Fruit fly (Drosophila melanogaster) whole organism, pupa: Measurements from ENCODE around the gene AttD.

Experiments
- CG10348 ChIP-seq: fragments of 200-800 bp; sonication (Bioruptor generic); IDR thresholded peaks from 2 replicates; pipeline ENCODE4 v1.3.6; 2022; ENCODE audit warnings: missing biosample characterization, missing genetic modification characterization
- CG12605 ChIP-seq: fragments of 200-800 bp; sonication (Bioruptor generic); IDR thresholded peaks from 2 replicates; pipeline ENCODE4 v1.3.6; 2022; ENCODE audit warnings: missing biosample characterization, missing genetic modification characterization
- CG13204 ChIP-seq: fragments of 200-800 bp; sonication (Bioruptor generic); optimal IDR thresholded peaks from 2 replicates; lab custom pipeline; 2018; ENCODE audit warnings: missing biosample characterization, mild to moderate bottlenecking, missing genetic modification characterization, moderate library complexity
- CG14655 ChIP-seq: fragments of 200-800 bp; sonication (Bioruptor generic); optimal IDR thresholded peaks from 3 replicates; lab custom pipeline; 2017; ENCODE audit warnings: mild to moderate bottlenecking, missing biosample characterization, missing genetic modification reagents, missing genetic modification characterization
- CG15710 ChIP-seq: fragments of 200-800 bp; sonication (Bioruptor generic); optimal IDR thresholded peaks from 2 replicates; lab custom pipeline; 2018; ENCODE audit warnings: missing biosample characterization, mild to moderate bottlenecking, missing genetic modification characterization, moderate library complexity
- CG17806 ChIP-seq: fragments of 200-800 bp; sonication (Bioruptor generic); optimal IDR thresholded peaks from 2 replicates; lab custom pipeline; 2018; ENCODE audit warnings: missing biosample characterization, mild to moderate bottlenecking, missing genetic modification characterization, moderate library complexity
- CG32121 ChIP-seq: fragments of 200-800 bp; sonication (Bioruptor generic); IDR thresholded peaks from 2 replicates; pipeline ENCODE4 v1.3.6; 2022; ENCODE audit warnings: missing biosample characterization, missing genetic modification characterization
- CG34367 ChIP-seq: fragments of 200-800 bp; sonication (Bioruptor generic); optimal IDR thresholded peaks from 2 replicates; lab custom pipeline; 2018; ENCODE audit warnings: missing biosample characterization, mild to moderate bottlenecking, missing genetic modification characterization
- CG4496 ChIP-seq: fragments of 200-800 bp; sonication (Bioruptor generic); IDR thresholded peaks from 3 replicates; pipeline ENCODE4 v1.3.6; 2022; ENCODE audit warnings: missing biosample characterization, missing genetic modification characterization
- CG8159 ChIP-seq: fragments of 200-800 bp; sonication (Bioruptor generic); optimal IDR thresholded peaks from 3 replicates; lab custom pipeline; 2018; ENCODE audit warnings: missing biosample characterization, mild to moderate bottlenecking, missing genetic modification characterization, moderate library complexity
- CG8301 ChIP-seq: fragments of 200-800 bp; sonication (Bioruptor generic); optimal IDR thresholded peaks from 2 replicates; lab custom pipeline; 2018; ENCODE audit warnings: missing biosample characterization, mild to moderate bottlenecking, missing genetic modification characterization
- CG9948 ChIP-seq: fragments of 200-800 bp; sonication (Bioruptor generic); optimal IDR thresholded peaks from 2 replicates; lab custom pipeline; 2018; ENCODE audit warnings: missing biosample characterization, mild to moderate bottlenecking, missing genetic modification characterization, moderate library complexity
- D1 ChIP-seq: fragments of 200-800 bp; sonication (Bioruptor generic); optimal IDR thresholded peaks from 2 replicates; lab custom pipeline; 2018; ENCODE audit warnings: missing biosample characterization, mild to moderate bottlenecking, missing genetic modification characterization, moderate library complexity
- EcR ChIP-seq: fragments of 200-800 bp; sonication (Bioruptor generic); optimal IDR thresholded peaks from 3 replicates; lab custom pipeline; 2019; ENCODE audit warnings: missing biosample characterization, missing genetic modification characterization, mild to moderate bottlenecking, moderate library complexity, missing genetic modification reagents
- Ets98B ChIP-seq: fragments of 200-800 bp; sonication (Bioruptor generic); IDR thresholded peaks from 2 replicates; pipeline ENCODE4 v1.3.6; 2022; ENCODE audit warnings: missing biosample characterization, missing genetic modification characterization
- Pif1A ChIP-seq: fragments of 200-800 bp; sonication (Bioruptor generic); optimal IDR thresholded peaks from 3 replicates; lab custom pipeline; 2016; ENCODE audit warnings: missing biosample characterization, missing genetic modification characterization
- Pif1B ChIP-seq: fragments of 200-800 bp; sonication (Bioruptor generic); optimal IDR thresholded peaks from 3 replicates; lab custom pipeline; 2016; ENCODE audit warnings: missing biosample characterization, missing genetic modification characterization
- Snoo ChIP-seq: fragments of 200-800 bp; sonication (Bioruptor generic); optimal IDR thresholded peaks from 3 replicates; lab custom pipeline; 2017; ENCODE audit warnings: missing biosample characterization, mild to moderate bottlenecking, missing genetic modification characterization, inconsistent platforms
- fd96Ca ChIP-seq: fragments of 200-800 bp; sonication (Bioruptor generic); IDR thresholded peaks from 3 replicates; pipeline ENCODE4 v1.3.6; 2022; ENCODE audit warnings: missing biosample characterization, missing genetic modification characterization
- gl ChIP-seq: fragments of 200-800 bp; sonication (Bioruptor generic); optimal IDR thresholded peaks from 2 replicates; lab custom pipeline; 2018; ENCODE audit warnings: missing biosample characterization, mild to moderate bottlenecking, missing genetic modification characterization
- rn ChIP-seq: fragments of 200-800 bp; sonication (Bioruptor generic); IDR thresholded peaks from 2 replicates; pipeline ENCODE4 v1.3.6; 2022; ENCODE audit warnings: missing biosample characterization, missing genetic modification characterization

AttD gene

DNA sequence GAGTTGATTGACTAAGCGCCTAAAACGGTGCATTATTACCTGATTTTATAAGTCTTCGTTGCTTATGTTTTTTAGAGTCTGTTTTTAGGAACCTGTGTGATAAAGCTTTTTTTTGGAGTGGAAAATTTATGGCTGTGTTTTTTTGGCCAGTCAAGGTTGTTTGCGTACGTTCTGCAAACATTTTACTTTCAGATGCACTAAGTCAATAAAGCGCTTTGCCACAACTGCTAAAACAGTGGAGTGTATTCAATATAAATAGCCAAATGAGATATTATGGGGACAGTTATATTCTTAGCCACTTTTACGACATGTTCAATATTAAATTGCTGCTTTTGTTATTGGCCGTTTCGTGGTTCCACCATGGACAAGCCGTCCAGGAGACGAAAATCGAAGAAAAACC, 30.0 kb upstream of the AttD start, which contains the start of gene Sgs5:
Sgs5 (plus strand) TSS at position 279 of the 400 bp plus-strand sequence.
- TF ChIP-seq rn (GFP tag; lab: Robert Waterston, UW) (no peak), CG4496 (GFP tag; lab: Robert Waterston, UW) (no peak), CG8301 (tag; lab: Kevin White, UChicago) (no peak), CG15710 (tag; lab: Kevin White, UChicago) (no peak), CG13204 (no peak), CG12605 (GFP tag; lab: Robert Waterston, UW) (no peak), Pif1A (GFP tag; lab: Kevin White, UChicago) (no peak), CG10348 (no peak), CG17806 (tag; lab: Kevin White, UChicago) (no peak), CG32121 (GFP tag; lab: Robert Waterston, UW) (no peak), CG9948 (tag; lab: Kevin White, UChicago) (no peak), EcR (GFP tag; lab: Kevin White, UChicago) (no peak), D1 (tag; lab: Kevin White, UChicago) (no peak), Snoo (no peak)

DNA sequence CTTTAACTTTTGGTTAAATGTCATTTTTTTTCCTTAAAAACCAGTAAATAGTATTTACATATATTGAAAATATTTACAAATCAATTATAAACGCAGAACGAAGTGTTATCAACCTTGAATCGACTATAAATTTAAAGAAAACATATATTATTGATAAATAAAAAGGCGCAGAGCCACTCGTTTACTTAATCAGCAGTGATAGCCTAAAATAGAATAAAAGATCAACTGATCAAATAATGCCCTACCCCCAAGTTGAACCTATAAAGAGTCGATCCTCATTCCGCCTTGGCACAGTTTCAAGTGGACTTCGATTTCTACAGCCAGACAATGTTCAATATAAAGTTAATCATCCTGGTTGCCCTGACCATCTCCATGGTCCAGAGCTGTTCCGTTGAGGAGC, 28.8 kb upstream of the AttD start, which contains the start of gene CG7606:
CG7606 (plus strand) TSS at position 301 of the 400 bp plus-strand sequence.
- TF ChIP-seq rn (GFP tag; lab: Robert Waterston, UW) (no peak), gl (no peak), D1 (tag; lab: Kevin White, UChicago) (no peak), CG4496 (GFP tag; lab: Robert Waterston, UW) (no peak), CG14655 (GFP tag; lab: Kevin White, UChicago) (no peak), CG8301 (tag; lab: Kevin White, UChicago) (no peak), CG9948 (tag; lab: Kevin White, UChicago) (no peak), Pif1B (GFP tag; lab: Kevin White, UChicago) (no peak), CG13204 (no peak), Pif1A (GFP tag; lab: Kevin White, UChicago) (no peak), EcR (GFP tag; lab: Kevin White, UChicago) (no peak), CG12605 (GFP tag; lab: Robert Waterston, UW) (no peak)

DNA sequence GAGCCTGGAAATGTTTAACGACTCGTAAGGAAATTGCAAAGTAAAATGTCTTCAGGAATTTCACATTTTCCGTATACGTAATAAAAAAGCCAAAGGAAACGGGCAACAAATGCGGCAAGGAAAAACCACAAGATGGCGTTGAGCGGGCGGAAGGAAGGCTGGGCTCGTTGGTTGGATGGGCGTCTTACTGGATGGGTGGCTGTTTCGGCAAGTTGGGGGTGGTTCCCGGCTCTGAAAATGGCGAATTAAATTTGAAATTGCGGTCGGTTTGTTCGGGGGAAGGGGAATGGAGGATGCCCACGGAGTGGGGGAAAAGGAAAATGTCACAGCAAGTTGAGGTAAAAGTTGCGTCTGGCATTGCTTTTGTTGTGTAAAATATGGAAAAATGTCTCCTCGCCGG, 25.4 kb upstream of the AttD start:
- TF ChIP-seq CG8301 (tag; lab: Kevin White, UChicago) (no peak), Pif1B (GFP tag; lab: Kevin White, UChicago) (no peak), Pif1A (GFP tag; lab: Kevin White, UChicago) (no peak), CG34367 (tag; lab: Kevin White, UChicago) (no peak)

DNA sequence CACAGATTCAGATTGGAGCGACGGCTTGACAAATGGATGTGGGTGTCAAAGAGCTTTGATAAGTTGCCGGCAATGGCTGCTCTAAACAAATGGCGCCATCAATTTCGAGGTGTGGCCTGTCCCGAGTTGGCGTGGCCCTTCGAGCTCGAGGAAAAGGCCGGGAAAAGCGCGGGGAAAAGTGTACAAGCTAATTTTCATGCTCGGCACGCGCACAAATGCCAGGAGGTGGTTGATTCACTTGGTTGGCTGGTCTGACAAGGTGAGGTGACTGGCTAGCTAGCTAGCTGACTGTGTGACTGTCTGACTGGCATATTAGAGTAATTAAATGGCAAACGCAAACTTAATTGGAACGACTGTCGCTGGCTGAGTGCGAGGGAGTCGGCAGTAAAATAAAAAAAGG, 23.2 kb upstream of the AttD start:
- TF ChIP-seq gl, result no peak
- no peak for TF ChIP-seq CG13204
- no peak for TF ChIP-seq Snoo
- TF ChIP-seq Pif1B (GFP tag; lab: Kevin White, UChicago), result no peak
- no peak for TF ChIP-seq CG12605 (GFP tag; lab: Robert Waterston, UW)
- TF ChIP-seq CG15710 (tag; lab: Kevin White, UChicago), result no peak
- no peak for TF ChIP-seq CG32121 (GFP tag; lab: Robert Waterston, UW)
- TF ChIP-seq CG4496 (GFP tag; lab: Robert Waterston, UW), result no peak
- no peak for TF ChIP-seq Ets98B (GFP tag; lab: Robert Waterston, UW)
- no peak for TF ChIP-seq CG14655 (GFP tag; lab: Kevin White, UChicago)
- no peak for TF ChIP-seq fd96Ca (GFP tag; lab: Robert Waterston, UW)
- no peak for TF ChIP-seq rn (GFP tag; lab: Robert Waterston, UW)
- TF ChIP-seq CG8159, result no peak

DNA sequence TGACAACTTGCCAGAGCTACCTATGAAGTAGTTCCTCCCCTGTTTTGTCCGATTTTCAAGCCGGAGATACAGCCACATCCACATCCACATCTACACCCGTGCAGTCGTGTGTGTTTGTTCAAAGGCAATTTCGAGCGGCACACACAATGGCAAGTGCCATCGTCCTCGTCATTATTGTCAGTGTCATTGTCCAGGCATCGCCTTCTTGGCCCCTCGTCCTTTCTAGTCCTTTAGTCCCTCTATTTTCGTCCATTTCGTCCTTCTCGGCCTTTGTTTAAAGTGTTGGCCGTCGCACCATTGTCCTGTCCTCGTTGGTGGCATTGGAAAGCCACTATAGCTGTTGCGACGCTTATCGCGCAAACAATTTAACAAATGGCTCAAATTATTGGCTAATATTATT, 22.1 kb upstream of the AttD start:
- TF ChIP-seq CG8301 (tag; lab: Kevin White, UChicago) (no peak), CG8159 (no peak), Ets98B (GFP tag; lab: Robert Waterston, UW) (no peak), CG9948 (tag; lab: Kevin White, UChicago) (no peak), CG12605 (GFP tag; lab: Robert Waterston, UW) (no peak), gl (no peak), CG32121 (GFP tag; lab: Robert Waterston, UW) (no peak), Pif1B (GFP tag; lab: Kevin White, UChicago) (no peak), Snoo (no peak), Pif1A (GFP tag; lab: Kevin White, UChicago) (no peak), CG14655 (GFP tag; lab: Kevin White, UChicago) (no peak), CG15710 (tag; lab: Kevin White, UChicago) (no peak), rn (GFP tag; lab: Robert Waterston, UW) (no peak), EcR (GFP tag; lab: Kevin White, UChicago) (no peak), D1 (tag; lab: Kevin White, UChicago) (no peak), CG10348 (no peak), fd96Ca (GFP tag; lab: Robert Waterston, UW) (no peak), CG34367 (tag; lab: Kevin White, UChicago) (no peak), CG4496 (GFP tag; lab: Robert Waterston, UW) (no peak)

DNA sequence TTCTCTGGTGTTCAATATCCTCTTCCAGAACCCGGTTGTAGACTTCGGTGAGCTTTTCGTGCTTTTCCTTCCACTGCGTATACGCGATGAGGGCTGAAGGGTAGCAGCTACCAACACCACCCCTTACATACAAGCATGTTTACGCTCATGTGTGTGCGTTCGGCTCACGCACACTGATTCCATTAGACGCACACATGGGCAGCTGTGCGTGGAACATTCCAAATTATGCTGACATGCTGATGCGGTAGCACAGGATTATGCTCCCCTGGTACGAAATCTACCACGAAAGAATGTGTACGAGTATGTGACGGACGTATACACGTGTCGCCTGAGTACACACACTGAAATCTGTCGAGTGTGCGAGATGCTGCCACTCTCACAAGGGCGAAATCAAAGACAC, 21.4 kb upstream of the AttD start:
- TF ChIP-seq CG32121 (GFP tag; lab: Robert Waterston, UW), result no peak
- TF ChIP-seq D1 (tag; lab: Kevin White, UChicago), result peak; percentile 11
- TF ChIP-seq, all 21 proteins: peak for 1
